Worm (Caenorhabditis elegans) whole organism, mixed stage, embryonic: ENCODE results near the gene gst-3.

Experiments
- ces-1 ChIP-seq: fragments of 150-350 bp; optimal IDR thresholded peaks from 2 replicates; lab custom pipeline; 2014; ENCODE audit warnings: missing biosample characterization, missing genetic modification reagents, missing genetic modification characterization
- elt-1 ChIP-seq: sonication (generic microtip); optimal IDR thresholded peaks from 2 replicates; lab custom pipeline; 2017; ENCODE audit warnings: missing genetic modification characterization, mild to moderate bottlenecking, missing compliant biosample characterization, antibody characterized with exemption, moderate library complexity, borderline replicate concordance; ENCODE audit not compliant: insufficient read depth
- flh-1 ChIP-seq: fragments of 200-800 bp; sonication (Bioruptor generic); optimal IDR thresholded peaks from 2 replicates; lab custom pipeline; 2018; ENCODE audit warnings: mild to moderate bottlenecking, missing genetic modification characterization, moderate library complexity, missing compliant biosample characterization
- lsy-2 ChIP-seq: fragments of 150-350 bp; optimal IDR thresholded peaks from 2 replicates; lab custom pipeline; 2014; ENCODE audit warnings: missing biosample characterization, missing genetic modification characterization
- nhr-237 ChIP-seq: fragments of 150-350 bp; optimal IDR thresholded peaks from 2 replicates; lab custom pipeline; 2014; ENCODE audit warnings: missing biosample characterization, missing genetic modification characterization
- nhr-28 ChIP-seq: fragments of 150-350 bp; optimal IDR thresholded peaks from 2 replicates; lab custom pipeline; 2014; ENCODE audit warnings: missing biosample characterization, missing genetic modification characterization
- snpc-4 ChIP-seq: fragments of 150-350 bp; optimal IDR thresholded peaks from 2 replicates; lab custom pipeline; 2014; ENCODE audit warnings: missing biosample characterization, missing genetic modification characterization
- unc-120 ChIP-seq: sonication (generic microtip); optimal IDR thresholded peaks from 2 replicates; lab custom pipeline; 2017; ENCODE audit warnings: missing genetic modification characterization, missing compliant biosample characterization; ENCODE audit not compliant: poor library complexity, severe bottlenecking
- unc-62 ChIP-seq: fragments of 150-350 bp; optimal IDR thresholded peaks from 2 replicates; lab custom pipeline; 2014; ENCODE audit warnings: missing biosample characterization, missing genetic modification reagents, missing genetic modification characterization
- ztf-11 ChIP-seq: fragments of 150-350 bp; optimal IDR thresholded peaks from 2 replicates; lab custom pipeline; 2014; ENCODE audit warnings: missing biosample characterization, missing genetic modification characterization

DNA sequence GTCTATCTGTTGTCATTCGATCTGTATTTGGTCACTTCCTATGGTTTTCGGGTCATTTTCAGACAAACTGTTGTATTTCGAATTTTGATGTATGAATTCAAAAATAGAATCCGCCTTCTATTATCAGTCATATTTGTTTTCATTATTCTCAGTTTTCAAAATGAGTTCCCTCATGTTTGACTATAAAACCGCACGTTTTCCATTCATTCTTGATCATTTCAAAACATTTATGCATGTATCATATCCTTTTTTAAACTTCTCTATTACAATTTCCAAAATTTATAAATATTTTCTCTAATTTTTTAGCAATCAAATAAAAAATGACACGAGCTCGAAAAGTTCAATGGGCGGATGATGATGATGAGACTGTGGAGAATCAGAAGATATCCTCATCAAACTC, 2.2 kb downstream of the gst-3 start, which contains the start of gene K08F4.12:
- no peak for TF ChIP-seq unc-120 (tag; lab: Kevin White, UChicago)
- TF ChIP-seq nhr-237 (tag; lab: Kevin White, UChicago) = no peak
- no peak for TF ChIP-seq nhr-28 (tag; lab: Kevin White, UChicago)
- TF ChIP-seq flh-1 (GFP tag; lab: Kevin White, UChicago) = no peak
- no peak for TF ChIP-seq lsy-2 (tag; lab: Kevin White, UChicago)
- no peak for TF ChIP-seq unc-62 (GFP tag; lab: Kevin White, UChicago)
- no peak for TF ChIP-seq ztf-11 (tag; lab: Kevin White, UChicago)
- no peak for TF ChIP-seq snpc-4 (tag; lab: Kevin White, UChicago)
- TF ChIP-seq elt-1 = no peak
- TF ChIP-seq ces-1 = no peak
